Worm (Caenorhabditis elegans): ENCODE results near the gene ZK353.2.

Gene ZK353.2

ce11 chrIII:8432143-8432542 is 33.6 kb downstream of the ZK353.2 start, which contains the start of gene ZK1236.5:
TSS of gene ZK1236.5 (minus strand) at chrIII:8432214.
- peak; percentile 71 for TF ChIP-seq R02D3.7 (tag; optimal IDR thresholded peaks at IDR 0.05)
- TF ChIP-seq Y48G9A.11 (GFP tag; IDR thresholded peaks at IDR 0.05) = peak; percentile 94
- TF ChIP-seq attf-4 (tag; optimal IDR thresholded peaks at IDR 0.05) = no peak
- peak; percentile 30 for TF ChIP-seq dpl-1 (GFP tag; optimal IDR thresholded peaks at IDR 0.05)
- TF ChIP-seq lim-7 (GFP tag; IDR thresholded peaks at IDR 0.05) = no peak
- TF ChIP-seq T20F7.1 (GFP tag; optimal IDR thresholded peaks at IDR 0.05) = peak; percentile 94
- no peak for TF ChIP-seq daf-12 (tag; optimal IDR thresholded peaks at IDR 0.05)
- no peak for TF ChIP-seq ztf-11 (tag; optimal IDR thresholded peaks at IDR 0.05)
- no peak for TF ChIP-seq madf-9 (GFP tag; conservative IDR thresholded peaks at IDR 0.05)
- no peak for TF ChIP-seq cey-2 (tag; optimal IDR thresholded peaks at IDR 0.05; ENCODE audit: borderline replicate concordance, insufficient read depth)
- no peak for TF ChIP-seq mxl-3 (GFP tag; optimal IDR thresholded peaks at IDR 0.05)
- peak; percentile 62 for TF ChIP-seq mes-2 (tag; optimal IDR thresholded peaks at IDR 0.05; ENCODE audit: poor library complexity, severe bottlenecking)
- peak; percentile 46 for TF ChIP-seq aha-1 (tag)
- no peak for TF ChIP-seq pqm-1 (tag; optimal IDR thresholded peaks at IDR 0.05)
- TF ChIP-seq lsy-2 (tag; optimal IDR thresholded peaks at IDR 0.05) = peak in 1 of 2 experiments; percentile 64
- TF ChIP-seq nhr-6 (tag; optimal IDR thresholded peaks at IDR 0.05) = peak; percentile 50

ce11 chrIII:8435074-8435473 is 36.6 kb downstream of the ZK353.2 start, which contains the start of gene ZK1236.9:
TSS of gene ZK1236.9 (minus strand) at chrIII:8435174.
- no peak for TF ChIP-seq T20F7.1 (GFP tag; optimal IDR thresholded peaks at IDR 0.05)
- no peak for TF ChIP-seq egl-43 (GFP tag; IDR thresholded peaks at IDR 0.05)
- no peak for TF ChIP-seq snpc-1.2 (GFP tag; IDR thresholded peaks at IDR 0.05)
- no peak for TF ChIP-seq aly-2 (tag; optimal IDR thresholded peaks at IDR 0.05)
- no peak for TF ChIP-seq pha-4 (GFP tag; IDR thresholded peaks at IDR 0.05)
- no peak for TF ChIP-seq pha-4 (tag; optimal IDR thresholded peaks at IDR 0.05)
- no peak for TF ChIP-seq php-3 (GFP tag; IDR thresholded peaks at IDR 0.05)
- TF ChIP-seq vab-7 (GFP tag; IDR thresholded peaks at IDR 0.05) = no peak
- no peak for TF ChIP-seq dmd-9 (GFP tag; IDR thresholded peaks at IDR 0.05)
- no peak for TF ChIP-seq F49E8.2 (tag; optimal IDR thresholded peaks at IDR 0.05; ENCODE audit: borderline replicate concordance)
- no peak for TF ChIP-seq ctbp-1 (GFP tag; IDR thresholded peaks at IDR 0.05)
- TF ChIP-seq daf-12 (tag; optimal IDR thresholded peaks at IDR 0.05) = no peak

ce11 chrIII:8437763-8438414 is 39.4 kb downstream of the ZK353.2 start:
- TF ChIP-seq aha-1 (tag) (peak; percentile 70), dpl-1 (GFP tag; optimal IDR thresholded peaks at IDR 0.05) (no peak), unc-62 (GFP tag; optimal IDR thresholded peaks at IDR 0.05 in 1 of 2) (peak in 1 of 2 experiments; percentile 60), unc-62 (tag; optimal IDR thresholded peaks at IDR 0.05) (no peak), F49E8.2 (tag; optimal IDR thresholded peaks at IDR 0.05; ENCODE audit: borderline replicate concordance) (no peak), unc-130 (GFP tag; optimal IDR thresholded peaks at IDR 0.05) (no peak)

ce11 chrIII:8439312-8439711 is 40.8 kb downstream of the ZK353.2 start, which contains the start of gene pqn-96:
TSS of gene pqn-96 (minus strand) at chrIII:8439412.
- TF ChIP-seq F49E8.2 (tag; optimal IDR thresholded peaks at IDR 0.05; ENCODE audit: borderline replicate concordance) (no peak), daf-12 (tag; optimal IDR thresholded peaks at IDR 0.05) (no peak), unc-62 (GFP tag; optimal IDR thresholded peaks at IDR 0.05 in 1 of 2) (no peak), unc-62 (tag; optimal IDR thresholded peaks at IDR 0.05) (no peak), hlh-30 (tag; optimal IDR thresholded peaks at IDR 0.05; ENCODE audit: insufficient read depth) (peak; percentile 17), lsy-2 (tag; optimal IDR thresholded peaks at IDR 0.05) (no peak), set-16 (GFP tag; IDR thresholded peaks at IDR 0.05) (no peak), F37D6.2 (tag; optimal IDR thresholded peaks at IDR 0.05) (no peak), snpc-4 (tag; optimal IDR thresholded peaks at IDR 0.05) (no peak), nhr-28 (tag; optimal IDR thresholded peaks at IDR 0.05) (peak; percentile 17)
